Fruit fly (Drosophila melanogaster): ENCODE results near the gene CG13813.
A peak's percentile ranks its signal among the peaks of the same experiment; 100 is the strongest.

CG13813 gene

dm6 chr3L:20192872-20193747 is 38.4 kb upstream of the CG13813 start (continued):
- TF ChIP-seq pan (optimal IDR thresholded peaks at IDR 0.05) (no peak), pan (GFP tag; optimal IDR thresholded peaks at IDR 0.05 in 1 of 2, IDR thresholded peaks at IDR 0.05 in 1 of 2) (peak in 1 of 2 experiments; percentile 30), TFAM (GFP tag; optimal IDR thresholded peaks at IDR 0.05) (no peak), grau (tag; optimal IDR thresholded peaks at IDR 0.05) (peak; percentile 59), Ptx1 (GFP tag; IDR thresholded peaks at IDR 0.05) (0 out of 2 replicates have a peak, but pooled peaks have one; percentile 15), HmgZ (tag; optimal IDR thresholded peaks at IDR 0.05) (peak; percentile 40), Pdp1 (GFP tag; optimal IDR thresholded peaks at IDR 0.05) (peak in 1 of 2 experiments; percentile 72), Ets65A (GFP tag) (peak; percentile 61), CG10543 (GFP tag; optimal IDR thresholded peaks at IDR 0.05) (peak; percentile 35), CG9932 (GFP tag; IDR thresholded peaks at IDR 0.05) (peak; percentile 24; the same call in 1 of the 2 replicates), cas (GFP tag; IDR thresholded peaks at IDR 0.05) (no peak), CG11504 (tag; optimal IDR thresholded peaks at IDR 0.05) (peak; percentile 21), Hr51 (GFP tag; optimal IDR thresholded peaks at IDR 0.05) (peak in 1 of 2 experiments; percentile 6), chinmo (GFP tag; IDR thresholded peaks at IDR 0.05; ENCODE audit: partially characterized antibody) (0 out of 4 replicates have a peak, but pooled peaks have one; percentile 51)

DNA sequence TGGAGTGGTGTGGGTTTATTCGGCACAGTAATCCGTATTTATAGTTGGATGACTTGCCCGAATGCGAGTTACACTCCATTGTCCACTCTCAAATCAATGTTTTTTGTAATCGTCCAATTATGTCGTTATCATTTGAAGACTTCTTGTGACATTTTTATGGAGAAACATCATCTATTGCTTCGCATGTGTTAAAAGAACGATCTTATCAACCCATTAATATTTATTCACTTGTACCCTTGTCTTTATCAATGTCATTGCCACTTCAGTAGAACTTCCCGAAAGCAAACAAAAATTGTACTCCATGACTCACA is 37.8 kb upstream of the CG13813 start:
- TF ChIP-seq CG34376 (GFP tag; optimal IDR thresholded peaks at IDR 0.05) (peak; percentile 90), stwl (tag; optimal IDR thresholded peaks at IDR 0.05) (no peak), hbn (GFP tag; IDR thresholded peaks at IDR 0.05; ENCODE audit: partially characterized antibody) (no peak), cwo (GFP tag; optimal IDR thresholded peaks at IDR 0.05) (peak; percentile 35), Aef1 (GFP tag; IDR thresholded peaks at IDR 0.05) (no peak), Oaz (GFP tag; IDR thresholded peaks at IDR 0.05) (no peak), sd (tag; optimal IDR thresholded peaks at IDR 0.05) (peak; percentile 42), Med (GFP tag) (peak; percentile 0), Atf3 (GFP tag; optimal IDR thresholded peaks at IDR 0.05) (no peak), grn (GFP tag; optimal IDR thresholded peaks at IDR 0.05) (peak; percentile 73), CG18599 (GFP tag; optimal IDR thresholded peaks at IDR 0.05) (peak; percentile 8), Deaf1 (tag; optimal IDR thresholded peaks at IDR 0.05) (peak; percentile 22), CG34224 (GFP tag; IDR thresholded peaks at IDR 0.05; ENCODE audit: partially characterized antibody) (no peak), gro (GFP tag; optimal IDR thresholded peaks at IDR 0.05) (peak; percentile 7), exex (tag; optimal IDR thresholded peaks at IDR 0.05) (peak; percentile 97), CoRest (tag; optimal IDR thresholded peaks at IDR 0.05) (no peak), CG11696 (GFP tag; IDR thresholded peaks at IDR 0.05) (no peak), sug (tag; optimal IDR thresholded peaks at IDR 0.05) (peak; percentile 73)

- TF ChIP-seq CG10431 (GFP tag; optimal IDR thresholded peaks at IDR 0.05) (no peak), ab (GFP tag; optimal IDR thresholded peaks at IDR 0.05) (no peak), Drgx (GFP tag; IDR thresholded peaks at IDR 0.05) (peak; percentile 49), luna (GFP tag; optimal IDR thresholded peaks at IDR 0.05) (no peak), otp (GFP tag; IDR thresholded peaks at IDR 0.05) (peak; percentile 59; the same call in 1 of the 3 replicates), CG3838 (GFP tag; optimal IDR thresholded peaks at IDR 0.05) (no peak), CG9727 (GFP tag; optimal IDR thresholded peaks at IDR 0.05) (peak; percentile 27), CG7372 (GFP tag; IDR thresholded peaks at IDR 0.05) (peak; percentile 24; the same call in 1 of the 2 replicates), CG2129 (GFP tag; IDR thresholded peaks at IDR 0.05; ENCODE audit: partially characterized antibody) (no peak), CG7556 (GFP tag; optimal IDR thresholded peaks at IDR 0.05) (no peak), CG8359 (GFP tag; optimal IDR thresholded peaks at IDR 0.05; ENCODE audit: borderline replicate concordance) (no peak), Optix (GFP tag; IDR thresholded peaks at IDR 0.05) (no peak), Bgb (GFP tag; IDR thresholded peaks at IDR 0.05; ENCODE audit: partially characterized antibody) (no peak), inv (GFP tag; IDR thresholded peaks at IDR 0.05; ENCODE audit: partially characterized antibody) (no peak), CG1792 (GFP tag; optimal IDR thresholded peaks at IDR 0.05) (no peak), CG17328 (GFP tag; IDR thresholded peaks at IDR 0.05) (peak; percentile 22; the same call in 1 of the 2 replicates)
Measured at dm6 chr3L:20194731-20195130, 36.7 kb upstream of the CG13813 start.
